Fruit fly (Drosophila melanogaster) whole organism, adult: ENCODE measurements around the gene CG9072.

Experiments
- CG11617 ChIP-seq: fragments of 200-800 bp; sonication (Bioruptor generic); optimal IDR thresholded peaks from 2 replicates; lab custom pipeline; 2017; ENCODE audit warnings: mild to moderate bottlenecking, missing biosample characterization, missing genetic modification reagents, missing genetic modification characterization
- CG5204 ChIP-seq: fragments of 200-800 bp; sonication (Bioruptor generic); optimal IDR thresholded peaks from 2 replicates; lab custom pipeline; 2016; ENCODE audit warnings: missing biosample characterization, missing genetic modification characterization
- Crg-1 ChIP-seq: fragments of 200-800 bp; sonication (Bioruptor generic); optimal IDR thresholded peaks from 2 replicates; lab custom pipeline; 2016; ENCODE audit warnings: missing biosample characterization, missing genetic modification characterization
- bab1 ChIP-seq: fragments of 200-800 bp; sonication (Bioruptor generic); optimal IDR thresholded peaks from 3 replicates; lab custom pipeline; 2019; ENCODE audit warnings: missing biosample characterization, mild to moderate bottlenecking, missing genetic modification characterization, moderate library complexity
- cic ChIP-seq: fragments of 200-800 bp; sonication (Bioruptor generic); optimal IDR thresholded peaks from 2 replicates; lab custom pipeline; 2017; ENCODE audit warnings: missing biosample characterization, mild to moderate bottlenecking, missing genetic modification characterization, moderate library complexity

DNA sequence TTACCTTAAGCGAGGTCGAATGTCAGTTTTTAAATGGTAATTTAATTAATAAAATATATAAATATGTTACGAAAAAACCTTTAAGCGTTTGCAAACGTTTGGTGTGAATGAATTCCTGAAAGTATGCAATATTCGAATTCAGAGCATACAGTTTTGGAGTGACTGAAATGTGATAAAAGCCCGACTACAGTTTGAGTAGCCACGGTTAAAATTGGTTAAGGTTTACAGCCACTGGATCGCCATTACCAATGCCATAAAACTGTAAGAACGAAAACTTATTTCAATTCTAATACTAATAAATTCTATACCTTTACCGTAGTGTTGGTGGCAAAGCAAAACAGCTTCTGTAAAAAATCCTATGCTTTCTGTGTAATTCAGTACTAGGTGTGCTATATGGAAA lies 41.4 kb upstream of the CG9072 start:
- TF ChIP-seq bab1 (GFP tag; lab: Kevin White, UChicago) = no peak
- TF ChIP-seq cic (GFP tag; lab: Kevin White, UChicago) = no peak
- TF ChIP-seq Crg-1 (GFP tag; lab: Kevin White, UChicago) = no peak
- TF ChIP-seq CG11617 (GFP tag; lab: Kevin White, UChicago) = no peak
- no peak for TF ChIP-seq CG5204 (GFP tag; lab: Kevin White, UChicago)
